Worm (Caenorhabditis elegans): Measurements from ENCODE around the gene F26G1.10.

F26G1.10 gene

ce11 chrII:4727769-4728168, 46.4 kb upstream of the F26G1.10 start, which contains the start of gene ttr-41:
Gene ttr-41, minus strand, starts transcription at chrII:4727869.
- TF ChIP-seq mdl-1 (tag; optimal IDR thresholded peaks at IDR 0.05) (no peak), sdz-12 (GFP tag; optimal IDR thresholded peaks at IDR 0.05) (no peak), aly-2 (tag; optimal IDR thresholded peaks at IDR 0.05) (no peak), pha-4 (GFP tag; IDR thresholded peaks at IDR 0.05) (no peak), pha-4 (tag; optimal IDR thresholded peaks at IDR 0.05) (no peak), mdt-29 (GFP tag; IDR thresholded peaks at IDR 0.05) (no peak), madf-5 (GFP tag; IDR thresholded peaks at IDR 0.05) (no peak), dpl-1 (GFP tag; optimal IDR thresholded peaks at IDR 0.05) (no peak), lin-29 (GFP tag; IDR thresholded peaks at IDR 0.05) (no peak), hlh-11 (tag; optimal IDR thresholded peaks at IDR 0.05) (no peak), ceh-32 (tag; optimal IDR thresholded peaks at IDR 0.05; ENCODE audit: poor library complexity) (no peak), nhr-111 (GFP tag; optimal IDR thresholded peaks at IDR 0.05) (no peak), ctbp-1 (GFP tag; IDR thresholded peaks at IDR 0.05) (no peak), spr-3 (GFP tag; optimal IDR thresholded peaks at IDR 0.05) (no peak), nhr-41 (GFP tag; IDR thresholded peaks at IDR 0.05) (no peak), egl-27 (tag; optimal IDR thresholded peaks at IDR 0.05) (no peak), nhr-48 (tag; optimal IDR thresholded peaks at IDR 0.05) (no peak), Y105C5A.15 (GFP tag; IDR thresholded peaks at IDR 0.05) (no peak), lin-13 (GFP tag; optimal IDR thresholded peaks at IDR 0.05) (no peak), unc-130 (GFP tag; optimal IDR thresholded peaks at IDR 0.05) (no peak)

- no peak for TF ChIP-seq zfp-3 (GFP tag; conservative IDR thresholded peaks at IDR 0.05)
- no peak for TF ChIP-seq daf-12 (tag; optimal IDR thresholded peaks at IDR 0.05)
- TF ChIP-seq dpl-1 (GFP tag; optimal IDR thresholded peaks at IDR 0.05) = peak; percentile 0
- TF ChIP-seq hif-1 (tag; optimal IDR thresholded peaks at IDR 0.05) = peak; percentile 58 to 96
- TF ChIP-seq Y5F2A.4 (GFP tag; optimal IDR thresholded peaks at IDR 0.05) = no peak
- TF ChIP-seq daf-19 (GFP tag; conservative IDR thresholded peaks at IDR 0.05) = no peak
- no peak for TF ChIP-seq dmd-9 (GFP tag; IDR thresholded peaks at IDR 0.05)
- no peak for TF ChIP-seq nhr-42 (GFP tag; IDR thresholded peaks at IDR 0.05)
- TF ChIP-seq pha-4 (GFP tag; IDR thresholded peaks at IDR 0.05) = no peak
- no peak for TF ChIP-seq pha-4 (tag; optimal IDR thresholded peaks at IDR 0.05)
- TF ChIP-seq mdt-29 (GFP tag; IDR thresholded peaks at IDR 0.05) = no peak
- no peak for TF ChIP-seq madf-9 (GFP tag; conservative IDR thresholded peaks at IDR 0.05)
- no peak for TF ChIP-seq D1046.2 (GFP tag; IDR thresholded peaks at IDR 0.05)
- no peak for TF ChIP-seq ceh-32 (tag; optimal IDR thresholded peaks at IDR 0.05; ENCODE audit: poor library complexity)
- TF ChIP-seq cey-2 (tag; optimal IDR thresholded peaks at IDR 0.05; ENCODE audit: borderline replicate concordance, insufficient read depth) = peak; percentile 7
- TF ChIP-seq unc-39 (tag; optimal IDR thresholded peaks at IDR 0.05) = no peak
- TF ChIP-seq sdz-12 (GFP tag; optimal IDR thresholded peaks at IDR 0.05) = no peak
- TF ChIP-seq ces-1 (GFP tag; optimal IDR thresholded peaks at IDR 0.05) = no peak
- no peak for TF ChIP-seq F26F4.8 (GFP tag; conservative IDR thresholded peaks at IDR 0.05)
- no peak for TF ChIP-seq ceh-62 (tag; optimal IDR thresholded peaks at IDR 0.05)
- peak; percentile 62 for TF ChIP-seq nhr-11 (tag; optimal IDR thresholded peaks at IDR 0.05)
- TF ChIP-seq ceh-44 (GFP tag; IDR thresholded peaks at IDR 0.05) = no peak
- TF ChIP-seq tag-97 (GFP tag; IDR thresholded peaks at IDR 0.05) = no peak
- no peak for TF ChIP-seq T26A8.4 (GFP tag; IDR thresholded peaks at IDR 0.05)
- TF ChIP-seq tra-1 (GFP tag; IDR thresholded peaks at IDR 0.05) = peak; percentile 86
- TF ChIP-seq snpc-4 (tag; optimal IDR thresholded peaks at IDR 0.05) = no peak
- peak; percentile 34 for TF ChIP-seq spr-1 (tag; optimal IDR thresholded peaks at IDR 0.05)
- peak; percentile 99 for TF ChIP-seq pqm-1 (tag; optimal IDR thresholded peaks at IDR 0.05)
- TF ChIP-seq mdl-1 (tag; optimal IDR thresholded peaks at IDR 0.05) = peak in 1 of 2 experiments; percentile 47
- TF ChIP-seq spr-3 (GFP tag; optimal IDR thresholded peaks at IDR 0.05) = no peak
- no peak for TF ChIP-seq mxl-2 (GFP tag; conservative IDR thresholded peaks at IDR 0.05)
- TF ChIP-seq nhr-6 (tag; optimal IDR thresholded peaks at IDR 0.05) = peak; percentile 49
- no peak for TF ChIP-seq saeg-2 (GFP tag; IDR thresholded peaks at IDR 0.05)
- no peak for TF ChIP-seq nhr-76 (tag; optimal IDR thresholded peaks at IDR 0.05)
- TF ChIP-seq set-16 (GFP tag; IDR thresholded peaks at IDR 0.05) = no peak
- TF ChIP-seq ztf-11 (tag; optimal IDR thresholded peaks at IDR 0.05) = no peak
- TF ChIP-seq nhr-10 (tag; optimal IDR thresholded peaks at IDR 0.05) = no peak
- TF ChIP-seq gei-8 (GFP tag; optimal IDR thresholded peaks at IDR 0.05) = no peak
Measured at ce11 chrII:4728687-4729086, 45.5 kb upstream of the F26G1.10 start.

All from whole organism, L4 larva.